Fruit fly (Drosophila melanogaster) whole organism, embryonic: ENCODE measurements around the gene CG45002.

Experiments
- CG11723 ChIP-seq: fragments of 200-800 bp; sonication (Bioruptor generic); optimal IDR thresholded peaks from 2 replicates; lab custom pipeline; 2017; ENCODE audit warnings: missing biosample characterization, mild to moderate bottlenecking, missing genetic modification characterization
- CG14050 ChIP-seq: fragments of 200-800 bp; sonication (Bioruptor generic); IDR thresholded peaks from 3 replicates; pipeline ENCODE4 v1.3.6; 2022; ENCODE audit warnings: missing biosample characterization, missing genetic modification characterization
- CG1647 ChIP-seq: fragments of 200-800 bp; sonication (Bioruptor generic); optimal IDR thresholded peaks from 3 replicates; lab custom pipeline; 2016; ENCODE audit warnings: missing biosample characterization, missing genetic modification characterization
- CG3407 ChIP-seq: fragments of 200-800 bp; sonication (Bioruptor generic); optimal IDR thresholded peaks from 2 replicates; lab custom pipeline; 2018; ENCODE audit warnings: missing biosample characterization, mild to moderate bottlenecking, missing genetic modification characterization
- Ets65A ChIP-seq: fragments of 200-800 bp; sonication (Bioruptor generic); peaks from one replicate; lab custom pipeline; 2016; ENCODE audit warnings: missing biosample characterization, missing genetic modification characterization
- Fer3 ChIP-seq: fragments of 200-800 bp; sonication (Bioruptor generic); optimal IDR thresholded peaks from 2 replicates; lab custom pipeline; 2018; ENCODE audit warnings: missing biosample characterization, mild to moderate bottlenecking, missing genetic modification characterization, moderate library complexity
- Taf1 ChIP-seq: fragments of 200-800 bp; sonication (Bioruptor generic); IDR thresholded peaks from 2 replicates; pipeline ENCODE4 v1.3.6; 2022; ENCODE audit warnings: missing biosample characterization, missing genetic modification characterization
- YL-1 ChIP-seq: fragments of 200-800 bp; sonication (Bioruptor generic); optimal IDR thresholded peaks from 3 replicates; lab custom pipeline; 2017; ENCODE audit warnings: missing biosample characterization, mild to moderate bottlenecking, missing genetic modification characterization
- bcd ChIP-seq: fragments of 200-800 bp; sonication (Bioruptor generic); optimal IDR thresholded peaks from 2 replicates; lab custom pipeline; 2017; ENCODE audit warnings: missing biosample characterization, mild to moderate bottlenecking, missing genetic modification characterization
- inv ChIP-seq: fragments of 200-800 bp; sonication (Bioruptor generic); IDR thresholded peaks from 2 replicates; pipeline ENCODE4 v1.3.6; 2022; ENCODE audit warnings: missing biosample characterization, missing genetic modification characterization; ENCODE audit not compliant: partially characterized antibody
- stwl ChIP-seq: fragments of 200-800 bp; sonication (Bioruptor generic); optimal IDR thresholded peaks from 3 replicates; lab custom pipeline; 2018; ENCODE audit warnings: missing biosample characterization, mild to moderate bottlenecking, missing genetic modification characterization, moderate library complexity
- vnd ChIP-seq: fragments of 200-800 bp; sonication (Bioruptor generic); IDR thresholded peaks from 3 replicates; pipeline ENCODE4 v1.3.6; 2022; ENCODE audit warnings: missing biosample characterization, missing genetic modification characterization; ENCODE audit not compliant: partially characterized antibody

dm6 chrX:17081147-17081546 lies 14.6 kb upstream of the CG45002 start, which contains the start of gene CG4955:
- no peak for TF ChIP-seq CG11723 (GFP tag; lab: Kevin White, UChicago)
- no peak for TF ChIP-seq stwl (tag; lab: Kevin White, UChicago)
- TF ChIP-seq Taf1: no peak
- no peak for TF ChIP-seq vnd (GFP tag; lab: Robert Waterston, UW)
- no peak for TF ChIP-seq CG1647 (GFP tag; lab: Kevin White, UChicago)
- no peak for TF ChIP-seq Ets65A (GFP tag; lab: Kevin White, UChicago)
- no peak for TF ChIP-seq YL-1
- no peak for TF ChIP-seq inv (GFP tag; lab: Robert Waterston, UW)
- TF ChIP-seq Fer3 (tag; lab: Kevin White, UChicago): no peak
- no peak for TF ChIP-seq CG3407 (GFP tag; lab: Kevin White, UChicago)
- no peak for TF ChIP-seq bcd
- TF ChIP-seq CG14050 (GFP tag; lab: Robert Waterston, UW): no peak
